Worm (Caenorhabditis elegans) whole organism, late embryonic: ENCODE results near the gene pyp-1.

Experiments
- C38D4.7 ChIP-seq: fragments of 200-800 bp; sonication (Bioruptor generic); optimal IDR thresholded peaks from 2 replicates; lab custom pipeline; 2018; ENCODE audit warnings: mild to moderate bottlenecking, missing genetic modification characterization, moderate library complexity, missing compliant biosample characterization
- F13H6.1 ChIP-seq: sonication (generic microtip); optimal IDR thresholded peaks from 2 replicates; lab custom pipeline; 2016; ENCODE audit warnings: missing genetic modification characterization, missing compliant biosample characterization
- K02D7.2 ChIP-seq: sonication (generic microtip); optimal IDR thresholded peaks from 2 replicates; lab custom pipeline; 2017; ENCODE audit warnings: mild to moderate bottlenecking, missing genetic modification characterization, missing compliant biosample characterization
- K09A11.1 ChIP-seq: sonication (generic microtip); optimal IDR thresholded peaks from 2 replicates; lab custom pipeline; 2017; ENCODE audit warnings: antibody characterized with exemption, mild to moderate bottlenecking, missing genetic modification characterization, missing compliant biosample characterization; ENCODE audit not compliant: insufficient read depth
- T23F11.4 ChIP-seq: fragments of 200-800 bp; sonication (Bioruptor generic); optimal IDR thresholded peaks from 2 replicates; lab custom pipeline; 2018; ENCODE audit warnings: mild to moderate bottlenecking, missing genetic modification characterization, missing compliant biosample characterization
- ceh-14 ChIP-seq: sonication (generic microtip); optimal IDR thresholded peaks from 2 replicates; lab custom pipeline; 2016; ENCODE audit warnings: missing genotype, missing genetic modification characterization, missing compliant biosample characterization
- ceh-31 ChIP-seq: sonication (generic microtip); optimal IDR thresholded peaks from 2 replicates; lab custom pipeline; 2016; ENCODE audit warnings: missing genetic modification characterization, missing compliant biosample characterization
- ceh-48 ChIP-seq: sonication (generic microtip); optimal IDR thresholded peaks from 2 replicates; lab custom pipeline; 2016; ENCODE audit warnings: missing genetic modification characterization, inconsistent platforms, missing compliant biosample characterization
- ceh-6 ChIP-seq: fragments of 200-800 bp; sonication (Bioruptor generic); optimal IDR thresholded peaks from 2 replicates; lab custom pipeline; 2018; ENCODE audit warnings: mild to moderate bottlenecking, missing genetic modification characterization, missing compliant biosample characterization
- che-1 ChIP-seq: sonication (generic microtip); optimal IDR thresholded peaks from 2 replicates; lab custom pipeline; 2016; ENCODE audit warnings: mild to moderate bottlenecking, missing genetic modification characterization, missing compliant biosample characterization
- elt-4 ChIP-seq: sonication (generic microtip); optimal IDR thresholded peaks from 2 replicates; lab custom pipeline; 2016; ENCODE audit warnings: missing genetic modification characterization, missing compliant biosample characterization
- fax-1 ChIP-seq: sonication (generic microtip); optimal IDR thresholded peaks from 2 replicates; lab custom pipeline; 2016; ENCODE audit warnings: missing genotype, missing genetic modification characterization, missing compliant biosample characterization
- fkh-10 ChIP-seq: fragments of 150-350 bp; optimal IDR thresholded peaks from 2 replicates; lab custom pipeline; 2014; ENCODE audit warnings: missing biosample characterization, missing genetic modification reagents, missing genetic modification characterization
- gmeb-2 ChIP-seq: sonication (generic microtip); optimal IDR thresholded peaks from 2 replicates; lab custom pipeline; 2016; ENCODE audit warnings: missing genetic modification characterization, inconsistent platforms, missing compliant biosample characterization
- hlh-15 ChIP-seq: sonication (generic microtip); optimal IDR thresholded peaks from 2 replicates; lab custom pipeline; 2016; ENCODE audit warnings: missing genetic modification characterization, missing compliant biosample characterization
- hlh-6 ChIP-seq: sonication (generic microtip); optimal IDR thresholded peaks from 2 replicates; lab custom pipeline; 2016; ENCODE audit warnings: missing genotype, missing genetic modification characterization, missing compliant biosample characterization
- nfya-1 ChIP-seq: sonication (generic microtip); optimal IDR thresholded peaks from 2 replicates; lab custom pipeline; 2017; ENCODE audit warnings: missing genetic modification characterization, mild to moderate bottlenecking, missing compliant biosample characterization, antibody characterized with exemption, moderate library complexity
- npax-4 ChIP-seq: sonication (generic microtip); optimal IDR thresholded peaks from 2 replicates; lab custom pipeline; 2016; ENCODE audit warnings: missing genetic modification characterization, missing compliant biosample characterization
- odd-2 ChIP-seq: sonication (generic microtip); optimal IDR thresholded peaks from 2 replicates; lab custom pipeline; 2017; ENCODE audit warnings: antibody characterized with exemption, mild to moderate bottlenecking, missing genetic modification characterization, missing compliant biosample characterization
- pat-9 ChIP-seq: fragments of 200-800 bp; sonication (Bioruptor generic); optimal IDR thresholded peaks from 2 replicates; lab custom pipeline; 2018; ENCODE audit warnings: mild to moderate bottlenecking, missing genetic modification characterization, moderate library complexity, missing compliant biosample characterization
- pha-2 ChIP-seq: sonication (generic microtip); optimal IDR thresholded peaks from 2 replicates; lab custom pipeline; 2017; ENCODE audit warnings: mild to moderate bottlenecking, missing genetic modification characterization, missing compliant biosample characterization
- pqm-1 ChIP-seq: sonication (generic microtip); optimal IDR thresholded peaks from 2 replicates; lab custom pipeline; 2016; ENCODE audit warnings: missing genetic modification characterization, missing compliant biosample characterization
- ref-2 ChIP-seq: sonication (generic microtip); optimal IDR thresholded peaks from 2 replicates; lab custom pipeline; 2016; ENCODE audit warnings: missing genetic modification characterization, missing compliant biosample characterization
- rnt-1 ChIP-seq: sonication (generic microtip); optimal IDR thresholded peaks from 2 replicates; lab custom pipeline; 2016; ENCODE audit warnings: missing genetic modification characterization, missing compliant biosample characterization
- sox-4 ChIP-seq: sonication (generic microtip); optimal IDR thresholded peaks from 2 replicates; lab custom pipeline; 2017; ENCODE audit warnings: mild to moderate bottlenecking, missing genetic modification characterization, inconsistent platforms, missing compliant biosample characterization
- syd-9 ChIP-seq: sonication (generic microtip); optimal IDR thresholded peaks from 2 replicates; lab custom pipeline; 2016; ENCODE audit warnings: mild to moderate bottlenecking, missing genetic modification characterization, moderate library complexity, missing compliant biosample characterization
- tbx-2 ChIP-seq: sonication (generic microtip); optimal IDR thresholded peaks from 2 replicates; lab custom pipeline; 2016; ENCODE audit warnings: missing genetic modification characterization, missing compliant biosample characterization
- tbx-7 ChIP-seq: sonication (generic microtip); optimal IDR thresholded peaks from 2 replicates; lab custom pipeline; 2016; ENCODE audit warnings: missing genotype, missing genetic modification characterization, missing compliant biosample characterization
- ttx-3 ChIP-seq: sonication (generic microtip); optimal IDR thresholded peaks from 2 replicates; lab custom pipeline; 2016; ENCODE audit warnings: missing genetic modification reagents, missing genetic modification characterization, missing compliant biosample characterization
- unc-3 ChIP-seq, 2 experiments: fragments of 200-800 bp in 1 of 2; sonication (Bioruptor generic) in 1 of 2; sonication (generic microtip) in 1 of 2; conservative IDR thresholded peaks in 1 of 2; optimal IDR thresholded peaks in 1 of 2; 2 replicates each; pipeline versions ENCODE4 v1.3.6 to Lab custom; 2016 to 2022; ENCODE audit warnings: missing compliant biosample characterization in 2 of 2, missing genetic modification characterization in 2 of 2, missing genetic modification reagents in 1 of 2
- unc-42 ChIP-seq: sonication (generic microtip); optimal IDR thresholded peaks from 2 replicates; lab custom pipeline; 2016; ENCODE audit warnings: missing genotype, missing genetic modification characterization, missing compliant biosample characterization
- unc-55 ChIP-seq: sonication (generic microtip); optimal IDR thresholded peaks from 2 replicates; lab custom pipeline; 2017; ENCODE audit warnings: missing biosample characterization, missing genetic modification reagents, missing genetic modification characterization
- zip-5 ChIP-seq: sonication (generic microtip); optimal IDR thresholded peaks from 2 replicates; lab custom pipeline; 2016; ENCODE audit warnings: missing genetic modification characterization, missing compliant biosample characterization
- ztf-16 ChIP-seq: sonication (generic microtip); optimal IDR thresholded peaks from 2 replicates; lab custom pipeline; 2017; ENCODE audit warnings: missing genetic modification characterization, missing compliant biosample characterization

The pyp-1 gene

ce11 chrIV:10021283-10021682 lies 22.6 kb upstream of the pyp-1 start, which contains the start of gene F44D12.19:
Gene F44D12.19 (plus strand): TSS chrIV:10021583.
- TF ChIP-seq ceh-14 (no peak), C38D4.7 (GFP tag; lab: Kevin White, UChicago) (no peak), hlh-15 (no peak), unc-42 (no peak), ceh-6 (GFP tag; lab: Kevin White, UChicago) (no peak), gmeb-2 (tag; lab: Kevin White, UChicago) (no peak)

ce11 chrIV:10017633-10018032 lies 18.9 kb upstream of the pyp-1 start, which contains the start of gene F44D12.2:
Gene F44D12.2 (minus strand): TSS chrIV:10017733.
- no peak for TF ChIP-seq K02D7.2 (tag; lab: Kevin White, UChicago)
- TF ChIP-seq nfya-1 (tag; lab: Kevin White, UChicago): no peak
- TF ChIP-seq tbx-7: no peak
- TF ChIP-seq ceh-48 (tag; lab: Kevin White, UChicago): no peak
- no peak for TF ChIP-seq fkh-10
- TF ChIP-seq F13H6.1: no peak
- no peak for TF ChIP-seq K09A11.1 (tag; lab: Kevin White, UChicago)
- no peak for TF ChIP-seq syd-9
- no peak for TF ChIP-seq ttx-3 (tag; lab: Kevin White, UChicago)
- TF ChIP-seq pat-9 (tag; lab: Kevin White, UChicago): no peak
- TF ChIP-seq hlh-6: no peak
- no peak for TF ChIP-seq npax-4 (tag; lab: Kevin White, UChicago)
- TF ChIP-seq ceh-31 (tag; lab: Kevin White, UChicago): no peak
- TF ChIP-seq T23F11.4 (GFP tag; lab: Kevin White, UChicago): no peak

ce11 chrIV:10016977-10017376 lies 18.3 kb upstream of the pyp-1 start, which contains the start of gene ent-7:
Gene ent-7 (plus strand): TSS chrIV:10017277.
- TF ChIP-seq pqm-1: no peak
- no peak for TF ChIP-seq odd-2
- TF ChIP-seq npax-4 (tag; lab: Kevin White, UChicago): no peak
- TF ChIP-seq ztf-16 (tag; lab: Kevin White, UChicago): no peak
- no peak for TF ChIP-seq pha-2
- TF ChIP-seq fax-1 (tag; lab: Kevin White, UChicago): no peak
- no peak for TF ChIP-seq ref-2 (tag; lab: Kevin White, UChicago)
- TF ChIP-seq ceh-48 (tag; lab: Kevin White, UChicago): no peak
- TF ChIP-seq zip-5 (tag; lab: Kevin White, UChicago): no peak
- TF ChIP-seq elt-4 (tag; lab: Kevin White, UChicago): no peak
- TF ChIP-seq tbx-2 (tag; lab: Kevin White, UChicago): no peak
- TF ChIP-seq rnt-1 (tag; lab: Kevin White, UChicago): no peak
- no peak for TF ChIP-seq unc-55 (GFP tag; lab: Kevin White, UChicago)
- TF ChIP-seq ceh-6 (GFP tag; lab: Kevin White, UChicago): no peak
- TF ChIP-seq hlh-6: no peak
- TF ChIP-seq ceh-14: no peak
- no peak for TF ChIP-seq syd-9
- no peak for TF ChIP-seq sox-4 (tag; lab: Kevin White, UChicago)
- TF ChIP-seq, all 69 proteins: peak for 0

- no peak for TF ChIP-seq pat-9 (tag; lab: Kevin White, UChicago)
Measured at ce11 chrIV:10009536-10009935, 10.8 kb upstream of the pyp-1 start, which contains the start of gene magu-4. Gene magu-4 (plus strand): TSS chrIV:10009753.

ce11 chrIV:10007758-10008157 lies 9.0 kb upstream of the pyp-1 start:
- TF ChIP-seq gmeb-2 (tag; lab: Kevin White, UChicago) (no peak), unc-3 (GFP tag; conservative IDR thresholded peaks at IDR 0.05; lab: Robert Waterston, UW) (no peak), unc-3 (tag; optimal IDR thresholded peaks at IDR 0.05; lab: Kevin White, UChicago) (no peak), che-1 (tag; lab: Kevin White, UChicago) (no peak), C38D4.7 (GFP tag; lab: Kevin White, UChicago) (no peak), ref-2 (tag; lab: Kevin White, UChicago) (peak; percentile 10)
